Worm (Caenorhabditis elegans) whole organism, late embryonic: ENCODE measurements around the gene H40L08.3.

Source experiments
- C08G9.2 ChIP-seq: sonication (generic microtip); optimal IDR thresholded peaks from 2 replicates; lab custom pipeline; 2016; ENCODE audit warnings: mild to moderate bottlenecking, missing genetic modification characterization, moderate library complexity, missing compliant biosample characterization
- K02D7.2 ChIP-seq: sonication (generic microtip); optimal IDR thresholded peaks from 2 replicates; lab custom pipeline; 2017; ENCODE audit warnings: mild to moderate bottlenecking, missing genetic modification characterization, missing compliant biosample characterization
- T23F11.4 ChIP-seq: fragments of 200-800 bp; sonication (Bioruptor generic); optimal IDR thresholded peaks from 2 replicates; lab custom pipeline; 2018; ENCODE audit warnings: mild to moderate bottlenecking, missing genetic modification characterization, missing compliant biosample characterization
- ahr-1 ChIP-seq: sonication (generic microtip); optimal IDR thresholded peaks from 2 replicates; lab custom pipeline; 2016; ENCODE audit warnings: missing genetic modification characterization, missing compliant biosample characterization
- ceh-14 ChIP-seq: sonication (generic microtip); optimal IDR thresholded peaks from 2 replicates; lab custom pipeline; 2016; ENCODE audit warnings: missing genotype, missing genetic modification characterization, missing compliant biosample characterization
- ceh-18 ChIP-seq: sonication (generic microtip); optimal IDR thresholded peaks from 2 replicates; lab custom pipeline; 2016; ENCODE audit warnings: missing genetic modification characterization, missing compliant biosample characterization
- ceh-45 ChIP-seq: fragments of 200-800 bp; sonication (Bioruptor generic); IDR thresholded peaks from 2 replicates; pipeline ENCODE4 v1.3.6; 2022; ENCODE audit warnings: missing genetic modification reagents, missing genetic modification characterization, missing compliant biosample characterization
- ceh-48 ChIP-seq: sonication (generic microtip); optimal IDR thresholded peaks from 2 replicates; lab custom pipeline; 2016; ENCODE audit warnings: missing genetic modification characterization, inconsistent platforms, missing compliant biosample characterization
- ceh-9 ChIP-seq: sonication (generic microtip); optimal IDR thresholded peaks from 2 replicates; lab custom pipeline; 2016; ENCODE audit warnings: mild to moderate bottlenecking, missing genetic modification characterization, inconsistent platforms, missing compliant biosample characterization
- elt-2 ChIP-seq: sonication (generic microtip); optimal IDR thresholded peaks from 2 replicates; lab custom pipeline; 2016; ENCODE audit warnings: missing genetic modification reagents, missing genetic modification characterization, missing compliant biosample characterization
- elt-4 ChIP-seq: sonication (generic microtip); optimal IDR thresholded peaks from 2 replicates; lab custom pipeline; 2016; ENCODE audit warnings: missing genetic modification characterization, missing compliant biosample characterization
- ets-4 ChIP-seq: sonication (generic microtip); optimal IDR thresholded peaks from 2 replicates; lab custom pipeline; 2016; ENCODE audit warnings: missing genetic modification characterization, missing compliant biosample characterization
- fkh-6 ChIP-seq: sonication (generic microtip); optimal IDR thresholded peaks from 2 replicates; lab custom pipeline; 2016; ENCODE audit warnings: missing genetic modification characterization, missing compliant biosample characterization
- gmeb-2 ChIP-seq: sonication (generic microtip); optimal IDR thresholded peaks from 2 replicates; lab custom pipeline; 2016; ENCODE audit warnings: missing genetic modification characterization, inconsistent platforms, missing compliant biosample characterization
- hlh-15 ChIP-seq: sonication (generic microtip); optimal IDR thresholded peaks from 2 replicates; lab custom pipeline; 2016; ENCODE audit warnings: missing genetic modification characterization, missing compliant biosample characterization
- hlh-8 ChIP-seq: sonication (generic microtip); optimal IDR thresholded peaks from 2 replicates; lab custom pipeline; 2016; ENCODE audit warnings: missing genotype, missing genetic modification characterization, missing compliant biosample characterization
- lin-11 ChIP-seq: fragments of 200-800 bp; sonication (Bioruptor generic); optimal IDR thresholded peaks from 2 replicates; lab custom pipeline; 2018; ENCODE audit warnings: mild to moderate bottlenecking, missing genetic modification characterization, missing compliant biosample characterization
- mec-3 ChIP-seq: sonication (generic microtip); optimal IDR thresholded peaks from 2 replicates; lab custom pipeline; 2016; ENCODE audit warnings: borderline replicate concordance, missing genetic modification characterization, missing compliant biosample characterization
- nfya-1 ChIP-seq: sonication (generic microtip); optimal IDR thresholded peaks from 2 replicates; lab custom pipeline; 2017; ENCODE audit warnings: missing genetic modification characterization, mild to moderate bottlenecking, missing compliant biosample characterization, antibody characterized with exemption, moderate library complexity
- npax-4 ChIP-seq: sonication (generic microtip); optimal IDR thresholded peaks from 2 replicates; lab custom pipeline; 2016; ENCODE audit warnings: missing genetic modification characterization, missing compliant biosample characterization
- odd-2 ChIP-seq: sonication (generic microtip); optimal IDR thresholded peaks from 2 replicates; lab custom pipeline; 2017; ENCODE audit warnings: antibody characterized with exemption, mild to moderate bottlenecking, missing genetic modification characterization, missing compliant biosample characterization
- pag-3 ChIP-seq: sonication (generic microtip); optimal IDR thresholded peaks from 2 replicates; lab custom pipeline; 2016; ENCODE audit warnings: missing compliant biosample characterization, missing genetic modification characterization, borderline replicate concordance
- pat-9 ChIP-seq: fragments of 200-800 bp; sonication (Bioruptor generic); optimal IDR thresholded peaks from 2 replicates; lab custom pipeline; 2018; ENCODE audit warnings: mild to moderate bottlenecking, missing genetic modification characterization, moderate library complexity, missing compliant biosample characterization
- pax-1 ChIP-seq: fragments of 150-350 bp; optimal IDR thresholded peaks from 2 replicates; lab custom pipeline; 2014; ENCODE audit warnings: missing biosample characterization, missing genetic modification characterization
- ref-2 ChIP-seq: sonication (generic microtip); optimal IDR thresholded peaks from 2 replicates; lab custom pipeline; 2016; ENCODE audit warnings: missing genetic modification characterization, missing compliant biosample characterization
- rnt-1 ChIP-seq: sonication (generic microtip); optimal IDR thresholded peaks from 2 replicates; lab custom pipeline; 2016; ENCODE audit warnings: missing genetic modification characterization, missing compliant biosample characterization
- sox-4 ChIP-seq: sonication (generic microtip); optimal IDR thresholded peaks from 2 replicates; lab custom pipeline; 2017; ENCODE audit warnings: mild to moderate bottlenecking, missing genetic modification characterization, inconsistent platforms, missing compliant biosample characterization
- tbx-2 ChIP-seq: sonication (generic microtip); optimal IDR thresholded peaks from 2 replicates; lab custom pipeline; 2016; ENCODE audit warnings: missing genetic modification characterization, missing compliant biosample characterization
- tbx-7 ChIP-seq: sonication (generic microtip); optimal IDR thresholded peaks from 2 replicates; lab custom pipeline; 2016; ENCODE audit warnings: missing genotype, missing genetic modification characterization, missing compliant biosample characterization
- unc-55 ChIP-seq: sonication (generic microtip); optimal IDR thresholded peaks from 2 replicates; lab custom pipeline; 2017; ENCODE audit warnings: missing biosample characterization, missing genetic modification reagents, missing genetic modification characterization
- unc-86 ChIP-seq: sonication (generic microtip); optimal IDR thresholded peaks from 2 replicates; lab custom pipeline; 2016; ENCODE audit warnings: missing genetic modification characterization, missing compliant biosample characterization
- ztf-16 ChIP-seq: sonication (generic microtip); optimal IDR thresholded peaks from 2 replicates; lab custom pipeline; 2017; ENCODE audit warnings: missing genetic modification characterization, missing compliant biosample characterization

H40L08.3 gene

DNA sequence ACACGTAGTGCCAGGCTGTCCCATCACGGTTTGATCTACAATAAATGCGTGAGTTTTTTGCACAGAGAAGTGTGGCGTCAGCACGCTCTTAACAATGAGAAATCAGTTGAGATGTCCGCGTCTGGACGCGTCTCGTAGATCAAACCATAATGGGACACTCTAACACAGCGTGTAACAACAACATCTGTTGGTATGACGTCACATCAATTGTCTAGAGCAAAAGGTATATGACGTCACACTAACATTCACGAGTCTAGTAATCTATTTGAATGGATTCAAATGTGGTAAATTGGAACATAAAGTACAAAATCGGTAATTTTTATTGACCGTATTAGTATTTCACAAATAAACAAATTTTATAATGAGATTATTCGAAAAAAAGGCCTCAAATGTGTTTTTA is 39.9 kb upstream of the H40L08.3 start:
- TF ChIP-seq fkh-6 (no peak), rnt-1 (tag; lab: Kevin White, UChicago) (no peak), pag-3 (tag; lab: Kevin White, UChicago) (no peak), nfya-1 (tag; lab: Kevin White, UChicago) (no peak), ztf-16 (no peak), unc-55 (GFP tag; lab: Kevin White, UChicago) (no peak), hlh-8 (tag; lab: Kevin White, UChicago) (no peak), hlh-15 (tag; lab: Kevin White, UChicago) (no peak), unc-86 (tag; lab: Kevin White, UChicago) (no peak), npax-4 (tag; lab: Kevin White, UChicago) (no peak)

DNA sequence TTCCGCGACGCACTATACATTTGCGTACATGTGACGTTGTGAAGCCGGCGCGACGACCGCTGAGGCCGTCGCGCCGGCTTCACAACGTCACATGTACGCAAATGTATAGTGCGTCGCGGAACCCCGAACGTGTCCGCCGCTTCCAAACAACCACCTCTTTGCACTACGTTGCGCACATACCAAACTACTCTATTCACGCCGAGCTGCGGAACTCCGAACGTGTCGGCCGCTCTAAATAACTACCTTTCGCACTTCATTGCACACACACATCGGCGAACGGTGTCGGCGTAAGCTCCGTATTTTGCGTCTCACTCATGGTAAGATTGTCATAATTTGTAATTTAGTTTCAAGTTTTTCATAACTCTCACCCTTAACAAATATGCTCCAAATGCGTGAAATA is 36.3 kb upstream of the H40L08.3 start:
- TF ChIP-seq elt-2 (no peak), fkh-6 (no peak), tbx-7 (tag; lab: Kevin White, UChicago) (no peak), ahr-1 (tag; lab: Kevin White, UChicago) (no peak), pax-1 (tag; lab: Kevin White, UChicago) (no peak), ceh-9 (tag; lab: Kevin White, UChicago) (no peak), lin-11 (tag; lab: Kevin White, UChicago) (no peak)

DNA sequence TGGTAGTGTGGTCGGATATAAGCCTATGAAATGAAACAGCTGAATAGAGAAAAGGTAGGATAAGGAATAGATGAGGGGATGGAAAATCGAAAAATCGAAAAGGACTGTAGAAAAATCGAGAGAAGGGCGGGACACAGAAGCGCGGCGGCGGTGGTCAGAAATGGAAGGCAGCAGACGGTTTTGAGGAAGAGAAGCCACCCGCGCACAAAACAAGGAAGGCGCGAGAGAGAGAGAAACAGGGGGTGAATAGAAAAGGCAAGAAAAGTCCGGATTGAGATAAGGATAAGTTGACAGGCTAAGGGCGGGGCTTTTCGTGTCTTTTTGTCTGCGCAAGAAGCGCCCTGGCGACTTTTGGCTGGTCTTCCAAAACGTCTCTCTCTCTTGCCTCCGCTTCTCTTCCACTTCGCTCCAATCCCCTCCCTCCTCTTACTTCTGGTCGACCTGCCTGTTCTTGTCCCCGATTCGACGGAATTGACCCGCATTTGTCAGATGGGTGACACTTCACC is 31.9 kb upstream of the H40L08.3 start, which contains the start of gene mlt-9:
Gene mlt-9 (minus strand): TSS at position 51 of the 506 bp plus-strand sequence.
- TF ChIP-seq C08G9.2: peak; percentile 18
- TF ChIP-seq ceh-9 (tag; lab: Kevin White, UChicago): no peak
- TF ChIP-seq lin-11 (tag; lab: Kevin White, UChicago): no peak
- peak; percentile 4 for TF ChIP-seq fkh-6
- no peak for TF ChIP-seq rnt-1 (tag; lab: Kevin White, UChicago)
- TF ChIP-seq ceh-45 (GFP tag; lab: Robert Waterston, UW): no peak
- TF ChIP-seq elt-4: no peak
- no peak for TF ChIP-seq ceh-18 (tag; lab: Kevin White, UChicago)
- TF ChIP-seq ref-2 (tag; lab: Kevin White, UChicago): peak; percentile 21
- TF ChIP-seq, all 69 proteins: peak for 3

DNA sequence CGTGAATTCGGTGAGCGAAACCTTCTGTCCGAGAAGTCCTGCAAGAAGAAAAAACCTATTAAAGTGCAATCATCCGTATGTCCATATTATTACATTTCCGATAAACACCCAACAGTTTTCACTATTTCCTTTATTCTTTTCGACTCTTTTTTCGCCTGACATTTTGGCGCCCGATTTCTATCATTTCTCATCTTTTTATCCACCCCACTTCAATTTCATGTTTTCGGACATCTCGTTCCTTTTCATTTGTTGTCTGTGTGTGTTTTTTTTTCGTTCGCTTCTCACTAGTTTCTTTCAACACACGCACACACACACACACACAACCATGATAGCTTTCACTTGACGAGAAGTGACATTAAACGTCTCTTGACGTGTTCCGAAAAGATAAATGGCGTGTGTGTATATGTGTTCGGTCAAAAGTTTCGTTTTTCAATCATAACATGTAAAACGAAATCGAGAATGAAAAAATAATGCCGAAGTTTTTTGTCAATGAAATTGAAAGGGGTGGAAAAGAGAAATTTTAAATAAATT is 29.1 kb upstream of the H40L08.3 start:
- TF ChIP-seq ceh-18 (tag; lab: Kevin White, UChicago) (no peak), unc-86 (tag; lab: Kevin White, UChicago) (no peak), ceh-14 (tag; lab: Kevin White, UChicago) (no peak), pat-9 (tag; lab: Kevin White, UChicago) (no peak), T23F11.4 (no peak), mec-3 (tag; lab: Kevin White, UChicago) (no peak), tbx-2 (tag; lab: Kevin White, UChicago) (no peak), sox-4 (tag; lab: Kevin White, UChicago) (no peak), gmeb-2 (tag; lab: Kevin White, UChicago) (no peak), lin-11 (tag; lab: Kevin White, UChicago) (no peak), odd-2 (tag; lab: Kevin White, UChicago) (no peak), ets-4 (no peak)
- TF ChIP-seq, all 69 proteins: peak for 0

DNA sequence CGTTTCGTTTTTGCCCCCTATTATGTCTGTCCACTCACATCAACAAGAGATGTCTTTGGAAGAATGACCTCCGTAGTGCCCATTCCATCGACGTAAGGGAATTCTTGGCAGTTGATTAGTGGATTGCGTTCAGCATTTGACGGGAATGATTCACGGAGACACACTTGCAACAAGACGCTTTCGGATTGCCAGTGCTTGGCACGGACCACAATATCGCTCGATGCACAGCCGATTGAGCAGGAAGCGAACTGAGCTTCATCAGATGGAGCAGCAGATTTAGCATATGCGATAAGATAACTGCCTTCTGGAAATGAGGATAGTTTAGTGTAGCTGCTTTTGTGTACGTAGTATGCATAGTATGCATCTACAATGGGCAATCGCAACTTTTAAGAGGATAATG is 27.6 kb upstream of the H40L08.3 start:
- TF ChIP-seq ceh-48 (tag; lab: Kevin White, UChicago) (no peak), K02D7.2 (tag; lab: Kevin White, UChicago) (no peak)
